Fruit fly (Drosophila melanogaster) whole organism, embryonic: ENCODE measurements around the gene CG5805.

Experiments used
- CG10147 ChIP-seq: fragments of 200-800 bp; sonication (Bioruptor generic); optimal IDR thresholded peaks from 2 replicates; lab custom pipeline; 2019; ENCODE audit warnings: missing biosample characterization, mild to moderate bottlenecking, missing genetic modification characterization, moderate library complexity
- CG1024 ChIP-seq: fragments of 200-800 bp; sonication (Bioruptor generic); IDR thresholded peaks from 2 replicates; pipeline ENCODE4 v1.3.6; 2022; ENCODE audit warnings: missing biosample characterization, missing genetic modification characterization
- CG10274 ChIP-seq: fragments of 200-800 bp; sonication (Bioruptor generic); optimal IDR thresholded peaks from 3 replicates; lab custom pipeline; 2017; ENCODE audit warnings: missing biosample characterization, mild to moderate bottlenecking, missing genetic modification characterization
- CG12104 ChIP-seq: fragments of 200-800 bp; sonication (Bioruptor generic); optimal IDR thresholded peaks from 3 replicates; lab custom pipeline; 2016; ENCODE audit warnings: missing biosample characterization, missing genetic modification characterization
- CG12219 ChIP-seq: fragments of 200-800 bp; sonication (Bioruptor generic); optimal IDR thresholded peaks from 3 replicates; lab custom pipeline; 2018; ENCODE audit warnings: missing biosample characterization, mild to moderate bottlenecking, missing genetic modification characterization
- CG12942 ChIP-seq: fragments of 200-800 bp; sonication (Bioruptor generic); optimal IDR thresholded peaks from 3 replicates; lab custom pipeline; 2016; ENCODE audit warnings: missing biosample characterization, missing genetic modification characterization
- CG13287 ChIP-seq: fragments of 200-800 bp; sonication (Bioruptor generic); IDR thresholded peaks from 2 replicates; pipeline ENCODE4 v1.3.6; 2022; ENCODE audit warnings: missing biosample characterization, missing genetic modification characterization; ENCODE audit not compliant: partially characterized antibody
- CG13424 ChIP-seq: fragments of 200-800 bp; sonication (Bioruptor generic); optimal IDR thresholded peaks from 2 replicates; lab custom pipeline; 2019; ENCODE audit warnings: missing biosample characterization, mild to moderate bottlenecking, missing genetic modification characterization, moderate library complexity
- CG13894 ChIP-seq: fragments of 200-800 bp; sonication (Bioruptor generic); optimal IDR thresholded peaks from 3 replicates; lab custom pipeline; 2018; ENCODE audit warnings: missing biosample characterization, mild to moderate bottlenecking, missing genetic modification characterization, moderate library complexity
- CG15479 ChIP-seq: fragments of 200-800 bp; sonication (Bioruptor generic); optimal IDR thresholded peaks from 3 replicates; lab custom pipeline; 2019; ENCODE audit warnings: missing biosample characterization, mild to moderate bottlenecking, missing genetic modification characterization, moderate library complexity
- CG17612 ChIP-seq: fragments of 200-800 bp; sonication (Bioruptor generic); IDR thresholded peaks from 2 replicates; pipeline ENCODE4 v1.3.6; 2022; ENCODE audit warnings: missing biosample characterization, missing genetic modification characterization
- CG17802 ChIP-seq: fragments of 200-800 bp; sonication (Bioruptor generic); optimal IDR thresholded peaks from 2 replicates; lab custom pipeline; 2018; ENCODE audit warnings: missing biosample characterization, mild to moderate bottlenecking, missing genetic modification characterization, moderate library complexity
- CG2199 ChIP-seq: fragments of 200-800 bp; sonication (Bioruptor generic); IDR thresholded peaks from 3 replicates; pipeline ENCODE4 v1.3.6; 2022; ENCODE audit warnings: missing biosample characterization, missing genetic modification characterization
- CG2202 ChIP-seq: fragments of 200-800 bp; sonication (Bioruptor generic); optimal IDR thresholded peaks from 2 replicates; lab custom pipeline; 2018; ENCODE audit warnings: missing biosample characterization, mild to moderate bottlenecking, missing genetic modification characterization
- CG2678 ChIP-seq: fragments of 200-800 bp; sonication (Bioruptor generic); optimal IDR thresholded peaks from 3 replicates; lab custom pipeline; 2019; ENCODE audit warnings: missing biosample characterization, mild to moderate bottlenecking, missing genetic modification characterization, moderate library complexity
- CG3065 ChIP-seq: fragments of 200-800 bp; sonication (Bioruptor generic); optimal IDR thresholded peaks from 2 replicates; lab custom pipeline; 2016; ENCODE audit warnings: missing biosample characterization, missing genetic modification characterization
- CG31365 ChIP-seq: fragments of 200-800 bp; sonication (Bioruptor generic); optimal IDR thresholded peaks from 2 replicates; lab custom pipeline; 2018; ENCODE audit warnings: missing biosample characterization, mild to moderate bottlenecking, missing genetic modification characterization
- CG31388 ChIP-seq: fragments of 200-800 bp; sonication (Bioruptor generic); optimal IDR thresholded peaks from 2 replicates; lab custom pipeline; 2016; ENCODE audit warnings: missing biosample characterization, missing genetic modification characterization
- CG32532 ChIP-seq: fragments of 200-800 bp; sonication (Bioruptor generic); IDR thresholded peaks from 2 replicates; pipeline ENCODE4 v1.3.6; 2022; ENCODE audit warnings: missing biosample characterization, missing genetic modification characterization
- CG4424 ChIP-seq: fragments of 200-800 bp; sonication (Bioruptor generic); optimal IDR thresholded peaks from 3 replicates; lab custom pipeline; 2016; ENCODE audit warnings: missing biosample characterization, missing genetic modification characterization
- Dip2 ChIP-seq: fragments of 200-800 bp; sonication (Bioruptor generic); IDR thresholded peaks from 2 replicates; pipeline ENCODE4 v1.3.6; 2022; ENCODE audit warnings: missing biosample characterization, missing genetic modification characterization
- Dll ChIP-seq: fragments of 200-800 bp; sonication (Bioruptor generic); IDR thresholded peaks from 4 replicates; pipeline ENCODE4 v1.3.6; 2022; ENCODE audit warnings: missing biosample characterization, missing genetic modification characterization; ENCODE audit not compliant: partially characterized antibody
- Doc2 ChIP-seq: fragments of 200-800 bp; sonication (Bioruptor generic); IDR thresholded peaks from 2 replicates; pipeline ENCODE4 v1.3.6; 2022; ENCODE audit warnings: missing biosample characterization, missing genetic modification characterization
- Ets97D ChIP-seq: fragments of 200-800 bp; sonication (Bioruptor generic); optimal IDR thresholded peaks from 3 replicates; lab custom pipeline; 2016; ENCODE audit warnings: missing biosample characterization, missing genetic modification characterization
- HHEX ChIP-seq: fragments of 200-800 bp; sonication (Bioruptor generic); optimal IDR thresholded peaks from 3 replicates; lab custom pipeline; 2017; ENCODE audit warnings: missing biosample characterization, mild to moderate bottlenecking, missing genetic modification characterization, missing genetic modification reagents
- Jarid2 ChIP-seq: fragments of 200-800 bp; sonication (Bioruptor generic); optimal IDR thresholded peaks from 3 replicates; lab custom pipeline; 2017; ENCODE audit warnings: mild to moderate bottlenecking, missing biosample characterization, missing genetic modification reagents, missing genetic modification characterization
- Lhr ChIP-seq: fragments of 200-800 bp; sonication (Bioruptor generic); optimal IDR thresholded peaks from 3 replicates; lab custom pipeline; 2017; ENCODE audit warnings: mild to moderate bottlenecking, missing biosample characterization, missing genetic modification reagents, missing genetic modification characterization
- MESR4 ChIP-seq: fragments of 200-800 bp; sonication (Bioruptor generic); optimal IDR thresholded peaks from 2 replicates; lab custom pipeline; 2018; ENCODE audit warnings: missing biosample characterization, mild to moderate bottlenecking, missing genetic modification characterization, moderate library complexity
- Nf-YA ChIP-seq: fragments of 200-800 bp; sonication (Bioruptor generic); IDR thresholded peaks from 2 replicates; pipeline ENCODE4 v1.3.6; 2022; ENCODE audit warnings: missing biosample characterization, missing genetic modification characterization
- Sry-β ChIP-seq: fragments of 200-800 bp; sonication (Bioruptor generic); optimal IDR thresholded peaks from 2 replicates; lab custom pipeline; 2018; ENCODE audit warnings: missing biosample characterization, mild to moderate bottlenecking, missing genetic modification characterization, moderate library complexity
- bab2 ChIP-seq: fragments of 200-800 bp; sonication (Bioruptor generic); optimal IDR thresholded peaks from 2 replicates; lab custom pipeline; 2016; ENCODE audit warnings: missing biosample characterization, missing genetic modification characterization
- bsh ChIP-seq, 2 experiments: fragments of 200-800 bp; sonication (Bioruptor generic); optimal IDR thresholded peaks; 2 replicates each; lab custom pipeline; 2017 to 2018; ENCODE audit warnings: mild to moderate bottlenecking in 2 of 2, missing biosample characterization in 2 of 2, missing genetic modification characterization in 2 of 2, moderate library complexity in 1 of 2
- cas ChIP-seq: fragments of 200-800 bp; sonication (Bioruptor generic); IDR thresholded peaks from 2 replicates; pipeline ENCODE4 v1.3.6; 2022; ENCODE audit warnings: missing biosample characterization, missing genetic modification characterization
- dimm ChIP-seq: fragments of 200-800 bp; sonication (Bioruptor generic); IDR thresholded peaks from 2 replicates; pipeline ENCODE4 v1.3.6; 2022; ENCODE audit warnings: missing biosample characterization, missing genetic modification characterization
- ems ChIP-seq: fragments of 200-800 bp; sonication (Bioruptor generic); optimal IDR thresholded peaks from 3 replicates; lab custom pipeline; 2016; ENCODE audit warnings: missing biosample characterization, missing genetic modification characterization
- grau ChIP-seq: fragments of 200-800 bp; optimal IDR thresholded peaks from 3 replicates; lab custom pipeline; 2019; ENCODE audit warnings: missing biosample characterization, mild to moderate bottlenecking, missing genetic modification characterization, moderate library complexity
- gro ChIP-seq: fragments of 200-800 bp; sonication (Bioruptor generic); optimal IDR thresholded peaks from 2 replicates; lab custom pipeline; 2016; ENCODE audit warnings: missing biosample characterization, missing genetic modification characterization
- gsb-n ChIP-seq: fragments of 200-800 bp; sonication (Bioruptor generic); optimal IDR thresholded peaks from 3 replicates; lab custom pipeline; 2018; ENCODE audit warnings: missing biosample characterization, mild to moderate bottlenecking, missing genetic modification characterization
- gt ChIP-seq: fragments of 200-800 bp; sonication (Bioruptor generic); IDR thresholded peaks from 2 replicates; pipeline ENCODE4 v1.3.6; 2022; ENCODE audit warnings: missing biosample characterization, missing genetic modification characterization
- hkb ChIP-seq, 2 experiments: fragments of 200-800 bp in 1 of 2; fragments of >200 bp in 1 of 2; sonication (Bioruptor generic) in 1 of 2; IDR thresholded peaks in 1 of 2; optimal IDR thresholded peaks in 1 of 2; 2 replicates each; pipeline versions ENCODE4 v1.3.6 to Lab custom; 2017 to 2022; ENCODE audit warnings: missing biosample characterization in 1 of 2, missing genetic modification characterization in 1 of 2
- nau ChIP-seq: fragments of 200-800 bp; sonication (Bioruptor generic); optimal IDR thresholded peaks from 3 replicates; lab custom pipeline; 2017; ENCODE audit warnings: missing biosample characterization, mild to moderate bottlenecking, missing genetic modification characterization, missing genetic modification reagents
- nmo ChIP-seq: fragments of 200-800 bp; sonication (Bioruptor generic); optimal IDR thresholded peaks from 2 replicates; lab custom pipeline; 2018; ENCODE audit warnings: missing biosample characterization, mild to moderate bottlenecking, missing genetic modification characterization, moderate library complexity
- pan ChIP-seq, 4 experiments: fragments of >200 bp in 3 of 4; fragments of 200-800 bp in 1 of 4; sonication (Bioruptor generic) in 1 of 4; optimal IDR thresholded peaks in 3 of 4; IDR thresholded peaks in 1 of 4; 2 replicates each; pipeline versions ENCODE4 v1.3.6 to Lab custom; 2017 to 2022; ENCODE audit warnings: missing biosample characterization in 2 of 4, missing genetic modification characterization in 2 of 4, mixed read lengths in 1 of 4
- phol ChIP-seq: fragments of 200-800 bp; sonication (Bioruptor generic); optimal IDR thresholded peaks from 3 replicates; lab custom pipeline; 2018; ENCODE audit warnings: missing biosample characterization, mild to moderate bottlenecking, missing genetic modification characterization, moderate library complexity
- stc ChIP-seq: fragments of 200-800 bp; sonication (Bioruptor generic); IDR thresholded peaks from 2 replicates; pipeline ENCODE4 v1.3.6; 2022; ENCODE audit warnings: missing biosample characterization, missing genetic modification characterization
- sug ChIP-seq: fragments of 200-800 bp; optimal IDR thresholded peaks from 2 replicates; lab custom pipeline; 2019; ENCODE audit warnings: missing biosample characterization, mild to moderate bottlenecking, missing genetic modification characterization, moderate library complexity
- toy ChIP-seq: fragments of 200-800 bp; sonication (Bioruptor generic); IDR thresholded peaks from 2 replicates; pipeline ENCODE4 v1.3.6; 2022; ENCODE audit warnings: missing biosample characterization, missing genetic modification characterization
- tx ChIP-seq: fragments of 200-800 bp; sonication (Bioruptor generic); optimal IDR thresholded peaks from 2 replicates; lab custom pipeline; 2016; ENCODE audit warnings: missing biosample characterization, missing genetic modification characterization
- vnd ChIP-seq: fragments of 200-800 bp; sonication (Bioruptor generic); IDR thresholded peaks from 3 replicates; pipeline ENCODE4 v1.3.6; 2022; ENCODE audit warnings: missing biosample characterization, missing genetic modification characterization; ENCODE audit not compliant: partially characterized antibody
- zfh2 ChIP-seq: fragments of 200-800 bp; sonication (Bioruptor generic); optimal IDR thresholded peaks from 2 replicates; lab custom pipeline; 2016; ENCODE audit warnings: missing biosample characterization, missing genetic modification characterization

Gene CG5805

DNA sequence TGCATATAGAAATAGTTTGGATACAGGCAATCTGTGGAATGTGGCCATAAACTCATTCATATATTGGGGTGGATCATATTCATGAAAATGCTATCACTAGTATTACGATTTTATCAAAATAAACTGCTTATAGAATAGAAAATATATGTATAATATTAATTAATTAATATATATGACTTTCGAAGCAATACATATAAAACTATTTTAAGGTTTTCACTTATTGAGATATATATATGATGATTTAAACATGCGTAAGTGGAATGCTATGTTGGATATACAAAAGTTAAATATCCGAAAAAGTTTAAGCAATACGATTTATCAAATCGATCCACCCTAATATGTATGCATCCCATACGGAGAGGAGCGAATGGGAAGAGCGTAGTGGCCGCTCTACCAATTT lies 11.4 kb upstream of the CG5805 start (continued):
- TF ChIP-seq tx (GFP tag; lab: Kevin White, UChicago) (no peak), CG3065 (GFP tag; lab: Kevin White, UChicago) (no peak), CG15479 (GFP tag; lab: Kevin White, UChicago) (no peak), Nf-YA (no peak), toy (GFP tag; lab: Robert Waterston, UW) (no peak), cas (GFP tag; lab: Robert Waterston, UW) (no peak), Sry-β (no peak), CG12942 (GFP tag; lab: Kevin White, UChicago) (no peak), ems (no peak), pan (optimal IDR thresholded peaks at IDR 0.05; lab: Kevin White, UChicago) (no peak), pan (GFP tag; optimal IDR thresholded peaks at IDR 0.05 in 1 of 2, IDR thresholded peaks at IDR 0.05 in 1 of 2) (peak in 1 of 2 experiments; percentile 32), CG13424 (tag; lab: Kevin White, UChicago) (peak; percentile 62), CG2199 (GFP tag; lab: Robert Waterston, UW) (no peak), Ets97D (no peak), hkb (optimal IDR thresholded peaks at IDR 0.05; lab: Kevin White, UChicago) (no peak), hkb (GFP tag; IDR thresholded peaks at IDR 0.05; lab: Robert Waterston, UW) (peak; percentile 15; the same call in 1 of the 2 replicates), Dll (GFP tag; lab: Robert Waterston, UW) (no peak), CG12219 (GFP tag; lab: Kevin White, UChicago) (no peak), zfh2 (GFP tag; lab: Kevin White, UChicago) (no peak), grau (tag; lab: Kevin White, UChicago) (peak; percentile 51), Dip2 (GFP tag; lab: Robert Waterston, UW) (no peak), CG13287 (GFP tag; lab: Robert Waterston, UW) (no peak), gro (GFP tag; lab: Kevin White, UChicago) (no peak), bsh (GFP tag; optimal IDR thresholded peaks at IDR 0.05; lab: Kevin White, UChicago) (peak in 1 of 2 experiments; percentile 15), CG12104 (no peak), nmo (peak; percentile 20), dimm (GFP tag; lab: Robert Waterston, UW) (no peak), HHEX (no peak), CG31365 (tag; lab: Kevin White, UChicago) (no peak), vnd (no peak), Lhr (GFP tag; lab: Kevin White, UChicago) (no peak), gsb-n (tag; lab: Kevin White, UChicago) (no peak), CG31388 (GFP tag; lab: Kevin White, UChicago) (no peak), Doc2 (no peak), CG1024 (no peak), Jarid2 (GFP tag; lab: Kevin White, UChicago) (no peak), nau (no peak), gt (GFP tag; lab: Robert Waterston, UW) (no peak), CG13894 (tag; lab: Kevin White, UChicago) (no peak), CG17612 (GFP tag; lab: Robert Waterston, UW) (no peak), CG10147 (GFP tag; lab: Kevin White, UChicago) (peak; percentile 19), stc (GFP tag; lab: Robert Waterston, UW) (peak; percentile 31; the same call in 1 of the 2 replicates), sug (peak; percentile 4), MESR4 (GFP tag; lab: Kevin White, UChicago) (no peak), bab2 (GFP tag; lab: Kevin White, UChicago) (no peak), CG32532 (no peak), CG10274 (no peak), CG4424 (GFP tag; lab: Kevin White, UChicago) (no peak), CG17802 (tag; lab: Kevin White, UChicago) (no peak), CG2202 (tag; lab: Kevin White, UChicago) (no peak), CG2678 (tag; lab: Kevin White, UChicago) (no peak), phol (tag; lab: Kevin White, UChicago) (peak; percentile 27)
